Fruit fly (Drosophila melanogaster) whole organism, embryonic: ENCODE measurements around the gene Eip75B.

ENCODE experiments used
- Ada2b ChIP-seq: fragments of 200-800 bp; sonication (Bioruptor generic); IDR thresholded peaks from 2 replicates; pipeline ENCODE4 v1.3.6; 2022; ENCODE audit warnings: missing biosample characterization, missing genetic modification characterization
- Atf6 ChIP-seq: fragments of 200-800 bp; sonication (Bioruptor generic); IDR thresholded peaks from 2 replicates; pipeline ENCODE4 v1.3.6; 2022; ENCODE audit warnings: missing biosample characterization, missing genetic modification characterization
- Bdp1 ChIP-seq: fragments of 200-800 bp; sonication (Bioruptor generic); optimal IDR thresholded peaks from 3 replicates; lab custom pipeline; 2016; ENCODE audit warnings: missing biosample characterization, missing genetic modification characterization
- CG10543 ChIP-seq: fragments of 200-800 bp; sonication (Bioruptor generic); optimal IDR thresholded peaks from 3 replicates; lab custom pipeline; 2017; ENCODE audit warnings: missing biosample characterization, mild to moderate bottlenecking, missing genetic modification characterization, moderate library complexity
- CG10654 ChIP-seq: fragments of 200-800 bp; sonication (Bioruptor generic); optimal IDR thresholded peaks from 2 replicates; lab custom pipeline; 2016; ENCODE audit warnings: missing biosample characterization, missing genetic modification characterization
- CG15011 ChIP-seq: fragments of 200-800 bp; sonication (Bioruptor generic); optimal IDR thresholded peaks from 3 replicates; lab custom pipeline; 2018; ENCODE audit warnings: missing biosample characterization, mild to moderate bottlenecking, missing genetic modification characterization
- CG17912 ChIP-seq: fragments of 200-800 bp; sonication (Bioruptor generic); optimal IDR thresholded peaks from 2 replicates; lab custom pipeline; 2018; ENCODE audit warnings: missing biosample characterization, mild to moderate bottlenecking, missing genetic modification characterization
- CG1832 ChIP-seq: fragments of 200-800 bp; sonication (Bioruptor generic); optimal IDR thresholded peaks from 2 replicates; lab custom pipeline; 2017; ENCODE audit warnings: missing biosample characterization, mild to moderate bottlenecking, missing genetic modification characterization, inconsistent platforms
- CG18764 ChIP-seq: fragments of 200-800 bp; sonication (Bioruptor generic); optimal IDR thresholded peaks from 3 replicates; lab custom pipeline; 2016; ENCODE audit warnings: missing biosample characterization, missing genetic modification characterization
- CG2129 ChIP-seq: fragments of 200-800 bp; sonication (Bioruptor generic); IDR thresholded peaks from 2 replicates; pipeline ENCODE4 v1.3.6; 2022; ENCODE audit warnings: missing biosample characterization, missing genetic modification characterization; ENCODE audit not compliant: partially characterized antibody
- CG2712 ChIP-seq: fragments of 200-800 bp; optimal IDR thresholded peaks from 3 replicates; lab custom pipeline; 2019; ENCODE audit warnings: missing biosample characterization, mild to moderate bottlenecking, missing genetic modification characterization, moderate library complexity
- CG30431 ChIP-seq: fragments of 200-800 bp; sonication (Bioruptor generic); optimal IDR thresholded peaks from 2 replicates; lab custom pipeline; 2017; ENCODE audit warnings: missing biosample characterization, missing genetic modification characterization
- CG3065 ChIP-seq: fragments of 200-800 bp; sonication (Bioruptor generic); optimal IDR thresholded peaks from 2 replicates; lab custom pipeline; 2016; ENCODE audit warnings: missing biosample characterization, missing genetic modification characterization
- CG3281 ChIP-seq: fragments of 200-800 bp; sonication (Bioruptor generic); optimal IDR thresholded peaks from 3 replicates; lab custom pipeline; 2017; ENCODE audit warnings: missing biosample characterization, mild to moderate bottlenecking, missing genetic modification characterization
- CG34224 ChIP-seq: fragments of 200-800 bp; sonication (Bioruptor generic); IDR thresholded peaks from 3 replicates; pipeline ENCODE4 v1.3.6; 2022; ENCODE audit warnings: missing biosample characterization, missing genetic modification characterization; ENCODE audit not compliant: partially characterized antibody
- CG6854 ChIP-seq: fragments of 200-800 bp; sonication (Bioruptor generic); optimal IDR thresholded peaks from 3 replicates; lab custom pipeline; 2017; ENCODE audit warnings: missing biosample characterization, mild to moderate bottlenecking, missing genetic modification characterization
- CG7839 ChIP-seq: fragments of 200-800 bp; sonication (Bioruptor generic); optimal IDR thresholded peaks from 3 replicates; lab custom pipeline; 2018; ENCODE audit warnings: missing biosample characterization, mild to moderate bottlenecking, missing genetic modification characterization, moderate library complexity
- CG8478 ChIP-seq: fragments of >200 bp; optimal IDR thresholded peaks from 2 replicates; lab custom pipeline; 2018
- Dip2 ChIP-seq: fragments of 200-800 bp; sonication (Bioruptor generic); IDR thresholded peaks from 2 replicates; pipeline ENCODE4 v1.3.6; 2022; ENCODE audit warnings: missing biosample characterization, missing genetic modification characterization
- Fer1 ChIP-seq: fragments of 200-800 bp; sonication (Bioruptor generic); optimal IDR thresholded peaks from 2 replicates; lab custom pipeline; 2017; ENCODE audit warnings: missing biosample characterization, mild to moderate bottlenecking, missing genetic modification characterization
- H2.0 ChIP-seq: fragments of 200-800 bp; sonication (Bioruptor generic); IDR thresholded peaks from 2 replicates; pipeline ENCODE4 v1.3.6; 2022; ENCODE audit warnings: missing biosample characterization, missing genetic modification characterization
- HLH3B ChIP-seq: fragments of 200-800 bp; sonication (Bioruptor generic); IDR thresholded peaks from 2 replicates; pipeline ENCODE4 v1.3.6; 2022; ENCODE audit warnings: missing biosample characterization, missing genetic modification characterization
- Hey ChIP-seq: fragments of 200-800 bp; sonication (Bioruptor generic); optimal IDR thresholded peaks from 3 replicates; lab custom pipeline; 2018; ENCODE audit warnings: missing biosample characterization, mild to moderate bottlenecking, missing genetic modification characterization
- Hmr ChIP-seq: fragments of 200-800 bp; sonication (Bioruptor generic); optimal IDR thresholded peaks from 3 replicates; lab custom pipeline; 2017; ENCODE audit warnings: mild to moderate bottlenecking, missing biosample characterization, missing genetic modification reagents, missing genetic modification characterization
- NC2β ChIP-seq: fragments of 200-800 bp; sonication (Bioruptor generic); optimal IDR thresholded peaks from 2 replicates; lab custom pipeline; 2016; ENCODE audit warnings: missing biosample characterization, missing genetic modification characterization
- PHDP ChIP-seq: fragments of 200-800 bp; sonication (Bioruptor generic); optimal IDR thresholded peaks from 3 replicates; lab custom pipeline; 2018; ENCODE audit warnings: missing biosample characterization, mild to moderate bottlenecking, missing genetic modification characterization, moderate library complexity
- Side ChIP-seq: fragments of 200-800 bp; sonication (Bioruptor generic); optimal IDR thresholded peaks from 2 replicates; lab custom pipeline; 2016; ENCODE audit warnings: missing biosample characterization, missing genetic modification characterization
- Sry-β ChIP-seq: fragments of 200-800 bp; sonication (Bioruptor generic); optimal IDR thresholded peaks from 2 replicates; lab custom pipeline; 2018; ENCODE audit warnings: missing biosample characterization, mild to moderate bottlenecking, missing genetic modification characterization, moderate library complexity
- Tbp ChIP-seq: fragments of >200 bp; optimal IDR thresholded peaks from 2 replicates; lab custom pipeline; 2018; ENCODE audit warnings: missing biosample characterization, missing genetic modification characterization
- Trl ChIP-seq, 3 experiments: fragments of >200 bp in 2 of 3; fragments of 200-800 bp in 1 of 3; sonication (Bioruptor generic) in 1 of 3; optimal IDR thresholded peaks; 2 replicates in 1 of 3; 3 replicates in 2 of 3; lab custom pipeline; 2016 to 2017; ENCODE audit warnings: missing biosample characterization in 1 of 3, missing genetic modification characterization in 1 of 3
- ac ChIP-seq: fragments of 200-800 bp; sonication (Bioruptor generic); optimal IDR thresholded peaks from 3 replicates; lab custom pipeline; 2017; ENCODE audit warnings: missing biosample characterization, mild to moderate bottlenecking, missing genetic modification characterization
- crol ChIP-seq: fragments of 200-800 bp; sonication (Bioruptor generic); IDR thresholded peaks from 2 replicates; pipeline ENCODE4 v1.3.6; 2022; ENCODE audit warnings: missing biosample characterization, missing genetic modification characterization
- dan ChIP-seq: fragments of 200-800 bp; sonication (Bioruptor generic); IDR thresholded peaks from 2 replicates; pipeline ENCODE4 v1.3.6; 2022; ENCODE audit warnings: missing biosample characterization, missing genetic modification characterization
- dimm ChIP-seq: fragments of 200-800 bp; sonication (Bioruptor generic); IDR thresholded peaks from 2 replicates; pipeline ENCODE4 v1.3.6; 2022; ENCODE audit warnings: missing biosample characterization, missing genetic modification characterization
- fd64A ChIP-seq: fragments of 200-800 bp; sonication (Bioruptor generic); optimal IDR thresholded peaks from 3 replicates; lab custom pipeline; 2018; ENCODE audit warnings: missing biosample characterization, mild to moderate bottlenecking, missing genetic modification characterization
- ham ChIP-seq: fragments of 200-800 bp; sonication (Bioruptor generic); IDR thresholded peaks from 2 replicates; pipeline ENCODE4 v1.3.6; 2022; ENCODE audit warnings: missing biosample characterization, missing genetic modification characterization
- kah ChIP-seq: fragments of 200-800 bp; sonication (Bioruptor generic); optimal IDR thresholded peaks from 2 replicates; lab custom pipeline; 2018; ENCODE audit warnings: missing biosample characterization, mild to moderate bottlenecking, missing genetic modification characterization
- nmo ChIP-seq: fragments of 200-800 bp; sonication (Bioruptor generic); optimal IDR thresholded peaks from 2 replicates; lab custom pipeline; 2018; ENCODE audit warnings: missing biosample characterization, mild to moderate bottlenecking, missing genetic modification characterization, moderate library complexity
- nom ChIP-seq: fragments of 200-800 bp; sonication (Bioruptor generic); optimal IDR thresholded peaks from 2 replicates; lab custom pipeline; 2017; ENCODE audit warnings: missing biosample characterization, missing genetic modification characterization, mild to moderate bottlenecking, moderate library complexity, missing genetic modification reagents
- pzg ChIP-seq: fragments of 200-800 bp; sonication (Bioruptor generic); optimal IDR thresholded peaks from 3 replicates; lab custom pipeline; 2018; ENCODE audit warnings: missing biosample characterization, mild to moderate bottlenecking, missing genetic modification characterization, moderate library complexity
- sens-2 ChIP-seq: fragments of 200-800 bp; sonication (Bioruptor generic); IDR thresholded peaks from 2 replicates; pipeline ENCODE4 v1.3.6; 2022; ENCODE audit warnings: missing biosample characterization, missing genetic modification characterization
- seq ChIP-seq: fragments of 200-800 bp; sonication (Bioruptor generic); IDR thresholded peaks from 2 replicates; pipeline ENCODE4 v1.3.6; 2022; ENCODE audit warnings: missing biosample characterization, missing genetic modification characterization
- so ChIP-seq: fragments of 200-800 bp; sonication (Bioruptor generic); IDR thresholded peaks from 3 replicates; pipeline ENCODE4 v1.3.6; 2022; ENCODE audit warnings: missing biosample characterization, missing genetic modification characterization
- sob ChIP-seq: fragments of 200-800 bp; sonication (Bioruptor generic); IDR thresholded peaks from 2 replicates; pipeline ENCODE4 v1.3.6; 2022; ENCODE audit warnings: missing biosample characterization, missing genetic modification characterization
- tap ChIP-seq: fragments of 200-800 bp; optimal IDR thresholded peaks from 3 replicates; lab custom pipeline; 2019; ENCODE audit warnings: missing biosample characterization, mild to moderate bottlenecking, missing genetic modification characterization, moderate library complexity
- tgo ChIP-seq: fragments of 200-800 bp; sonication (Bioruptor generic); IDR thresholded peaks from 3 replicates; pipeline ENCODE4 v1.3.6; 2022; ENCODE audit warnings: missing biosample characterization, missing genetic modification characterization
- tin ChIP-seq: fragments of 200-800 bp; sonication (Bioruptor generic); optimal IDR thresholded peaks from 3 replicates; lab custom pipeline; 2016; ENCODE audit warnings: missing biosample characterization, missing genetic modification characterization
- trem ChIP-seq: fragments of 200-800 bp; optimal IDR thresholded peaks from 3 replicates; lab custom pipeline; 2019; ENCODE audit warnings: missing biosample characterization, mild to moderate bottlenecking, missing genetic modification characterization, moderate library complexity
- wdn ChIP-seq: fragments of 200-800 bp; sonication (Bioruptor generic); IDR thresholded peaks from 2 replicates; pipeline ENCODE4 v1.3.6; 2022; ENCODE audit warnings: missing biosample characterization, missing genetic modification characterization

Gene Eip75B

DNA sequence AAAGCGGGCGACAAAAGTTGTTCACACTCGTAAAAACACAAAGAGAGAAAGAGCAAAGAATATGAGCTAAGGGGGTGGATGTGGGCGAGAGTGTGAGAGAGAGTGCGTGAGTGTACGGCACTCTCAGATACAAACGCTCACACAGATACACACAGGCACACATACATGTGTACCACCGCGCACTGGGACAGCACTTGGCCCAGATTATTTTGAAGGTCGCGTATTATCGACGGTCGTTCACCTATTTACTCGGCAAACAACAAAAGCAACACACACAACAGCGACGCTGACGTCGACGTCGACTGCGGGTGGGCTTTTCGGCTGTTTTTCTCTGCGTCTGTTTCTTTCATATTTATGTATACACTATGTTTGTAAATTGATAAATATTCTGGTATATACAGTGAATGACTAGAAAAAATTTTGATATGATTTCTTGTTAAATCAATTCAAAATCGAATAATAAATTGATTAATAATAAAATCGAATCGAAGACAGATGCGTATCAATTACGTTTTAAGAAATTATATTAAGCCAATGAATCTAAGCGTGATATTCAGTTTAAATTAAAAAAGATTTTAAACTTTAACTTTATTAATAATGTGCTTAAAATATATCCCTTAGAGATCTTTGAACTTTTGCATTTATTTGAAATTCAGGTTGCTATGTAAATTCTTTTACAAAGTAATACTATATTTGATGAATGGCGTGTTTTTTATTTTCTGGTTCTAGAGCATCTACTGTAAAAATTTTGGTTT lies 34.8 kb downstream of the Eip75B start (continued):
- TF ChIP-seq dan (no peak), seq (GFP tag; lab: Robert Waterston, UW) (peak; percentile 89), CG10543 (GFP tag; lab: Kevin White, UChicago) (peak; percentile 93), CG8478 (lab: Kevin White, UChicago) (no peak), Ada2b (GFP tag; lab: Robert Waterston, UW) (peak; percentile 30; the same call in 1 of the 2 replicates), Hey (tag; lab: Kevin White, UChicago) (peak; percentile 88), Tbp (GFP tag; lab: Kevin White, UChicago) (no peak), CG15011 (peak; percentile 50), NC2β (GFP tag; lab: Kevin White, UChicago) (peak; percentile 83), Dip2 (GFP tag; lab: Robert Waterston, UW) (no peak), CG3065 (GFP tag; lab: Kevin White, UChicago) (peak; percentile 38), crol (GFP tag; lab: Robert Waterston, UW) (peak; percentile 71), CG34224 (GFP tag; lab: Robert Waterston, UW) (peak; percentile 57), nom (GFP tag; lab: Kevin White, UChicago) (peak; percentile 35), nmo (GFP tag; lab: Kevin White, UChicago) (peak; percentile 42), CG18764 (GFP tag; lab: Kevin White, UChicago) (peak; percentile 73), sens-2 (GFP tag; lab: Robert Waterston, UW) (no peak), wdn (no peak; the same call in 1 of the 2 replicates), CG17912 (GFP tag; lab: Kevin White, UChicago) (peak; percentile 80), kah (GFP tag; lab: Kevin White, UChicago) (peak; percentile 47), dimm (GFP tag; lab: Robert Waterston, UW) (no peak), CG30431 (GFP tag; lab: Kevin White, UChicago) (peak; percentile 34), ac (peak; percentile 74), sob (GFP tag; lab: Robert Waterston, UW) (peak; percentile 66; the same call in 1 of the 2 replicates), CG6854 (GFP tag; lab: Kevin White, UChicago) (peak; percentile 61), CG2712 (tag; lab: Kevin White, UChicago) (peak; percentile 54), CG10654 (GFP tag; lab: Kevin White, UChicago) (peak; percentile 73), Side (GFP tag; lab: Kevin White, UChicago) (peak; percentile 62), fd64A (GFP tag; lab: Kevin White, UChicago) (peak; percentile 87), Bdp1 (GFP tag; lab: Kevin White, UChicago) (peak; percentile 76), ham (GFP tag; lab: Robert Waterston, UW) (no peak), PHDP (tag; lab: Kevin White, UChicago) (peak; percentile 68), tap (tag; lab: Kevin White, UChicago) (peak; percentile 53), pzg (peak; percentile 0), Sry-β (GFP tag; lab: Kevin White, UChicago) (peak; percentile 58), Trl (optimal IDR thresholded peaks at IDR 0.05; lab: Kevin White, UChicago) (peak; percentile 89 to 93), Trl (GFP tag; optimal IDR thresholded peaks at IDR 0.05; lab: Kevin White, UChicago) (peak; percentile 81), tgo (GFP tag; lab: Robert Waterston, UW) (no peak; the same call in 2 of the 3 replicates), tin (GFP tag; lab: Kevin White, UChicago) (peak; percentile 44), CG3281 (GFP tag; lab: Kevin White, UChicago) (peak; percentile 45), CG7839 (peak; percentile 65), H2.0 (peak; percentile 52), so (GFP tag; lab: Robert Waterston, UW) (peak; percentile 78; the same call in 2 of the 3 replicates), CG1832 (GFP tag; lab: Kevin White, UChicago) (no peak), HLH3B (peak; percentile 57; the same call in 1 of the 2 replicates), trem (tag; lab: Kevin White, UChicago) (peak; percentile 19), CG2129 (GFP tag; lab: Robert Waterston, UW) (no peak), Atf6 (peak; percentile 83), Hmr (GFP tag; lab: Kevin White, UChicago) (peak; percentile 80), Fer1 (GFP tag; lab: Kevin White, UChicago) (peak; percentile 88)
